Fruit fly (Drosophila melanogaster) Kc167 (cell line): Measurements from ENCODE around the gene CG43391.

ENCODE experiments used
- Sin3A ChIP-seq: fragments of >200 bp; optimal IDR thresholded peaks from 2 replicates; lab custom pipeline; 2018; ENCODE audit warnings: missing external identifiers
- h ChIP-seq: fragments of >200 bp; optimal IDR thresholded peaks from 3 replicates; lab custom pipeline; 2018; ENCODE audit warnings: missing external identifiers
- insv ChIP-seq: fragments of >200 bp; optimal IDR thresholded peaks from 3 replicates; lab custom pipeline; 2018; ENCODE audit warnings: missing external identifiers
- psq ChIP-seq: fragments of >200 bp; optimal IDR thresholded peaks from 2 replicates; lab custom pipeline; 2017; ENCODE audit warnings: missing external identifiers
- ttk ChIP-seq: sonication (Bioruptor generic); optimal IDR thresholded peaks from 2 replicates; lab custom pipeline; 2017; ENCODE audit warnings: missing external identifiers

DNA sequence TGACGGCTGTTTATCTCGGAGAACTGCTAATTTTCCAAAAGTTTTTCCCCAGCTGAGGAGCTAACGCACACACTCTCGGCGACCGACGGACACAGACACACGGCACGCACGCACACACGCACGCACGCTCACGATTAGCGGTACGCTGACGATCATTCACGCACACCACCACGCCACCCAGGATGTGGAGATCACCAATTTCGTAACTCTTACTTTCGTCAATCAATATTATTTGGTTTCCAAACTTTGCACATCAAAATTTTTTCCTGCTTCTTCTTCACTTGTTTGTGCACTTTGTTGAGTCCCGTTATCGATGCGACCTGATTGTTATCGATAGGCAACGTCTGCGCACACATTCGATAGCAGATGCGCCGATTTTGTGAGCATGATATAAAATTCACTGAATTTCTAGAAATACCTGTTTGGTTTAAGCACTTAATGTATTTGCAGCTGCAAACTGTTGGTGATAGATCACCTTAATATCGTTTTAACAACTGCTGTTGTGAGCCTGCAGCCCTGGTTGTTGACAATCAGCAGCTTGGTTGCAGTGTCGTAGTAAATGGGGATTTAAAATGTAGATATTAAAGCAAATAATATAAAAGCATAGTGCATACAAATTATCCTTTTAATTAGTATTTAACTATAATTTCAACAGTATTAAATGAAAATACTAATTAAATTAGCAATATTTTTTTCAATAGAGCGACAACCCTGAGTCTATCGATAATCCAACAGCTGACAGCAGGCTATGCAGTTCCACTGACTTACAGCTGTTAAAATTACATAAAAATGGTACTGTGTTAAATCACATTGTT, 18.7 kb downstream of the CG43391 start, which contains the start of the genes CG7394 and Mob2:
- TF ChIP-seq insv (lab: Kevin White, UChicago): no peak
- TF ChIP-seq psq: no peak
- no peak for TF ChIP-seq Sin3A (lab: Kevin White, UChicago)
- TF ChIP-seq ttk (lab: Kevin White, UChicago): no peak
- no peak for TF ChIP-seq h (lab: Kevin White, UChicago)
